Fruit fly (Drosophila melanogaster): Measurements from ENCODE around the gene Gbeta76C.

- no peak for TF ChIP-seq acj6 (GFP tag; optimal IDR thresholded peaks at IDR 0.05)
- no peak for TF ChIP-seq Blimp-1 (GFP tag; optimal IDR thresholded peaks at IDR 0.05)
These were observed 13.0 kb downstream of the Gbeta76C start for dm6 chr3L:19700463-19700862.
